Worm (Caenorhabditis elegans) whole organism, early embryonic: ENCODE data around the gene col-85.

Source experiments
- B0310.2 ChIP-seq: sonication (generic microtip); optimal IDR thresholded peaks from 2 replicates; lab custom pipeline; 2016; ENCODE audit warnings: mild to moderate bottlenecking, missing genetic modification characterization, missing compliant biosample characterization
- aly-1 ChIP-seq: sonication (generic microtip); optimal IDR thresholded peaks from 2 replicates; lab custom pipeline; 2016; ENCODE audit warnings: missing genetic modification characterization, missing compliant biosample characterization
- ama-1 ChIP-seq: fragments of 150-350 bp; optimal IDR thresholded peaks from 2 replicates; lab custom pipeline; 2014
- ceh-13 ChIP-seq: fragments of 200-800 bp; sonication (Bioruptor generic); optimal IDR thresholded peaks from 2 replicates; lab custom pipeline; 2018; ENCODE audit warnings: mild to moderate bottlenecking, missing genetic modification characterization, missing compliant biosample characterization
- ceh-36 ChIP-seq: sonication (generic microtip); optimal IDR thresholded peaks from 2 replicates; lab custom pipeline; 2016; ENCODE audit warnings: missing genetic modification characterization, inconsistent platforms, missing compliant biosample characterization
- ets-7 ChIP-seq: sonication (generic microtip); optimal IDR thresholded peaks from 2 replicates; lab custom pipeline; 2016; ENCODE audit warnings: missing genotype, missing genetic modification characterization, missing compliant biosample characterization
- flt-1 ChIP-seq: fragments of 200-800 bp; sonication (Bioruptor generic); IDR thresholded peaks from 2 replicates; pipeline ENCODE4 v1.3.6; 2022; ENCODE audit warnings: missing genetic modification characterization, missing compliant biosample characterization
- hmg-4 ChIP-seq: fragments of 200-800 bp; sonication (Bioruptor generic); optimal IDR thresholded peaks from 2 replicates; lab custom pipeline; 2018; ENCODE audit warnings: mild to moderate bottlenecking, missing genetic modification characterization, missing compliant biosample characterization
- tbx-11 ChIP-seq: fragments of 200-800 bp; sonication (Bioruptor generic); IDR thresholded peaks from 2 replicates; pipeline ENCODE4 v1.3.6; 2022; ENCODE audit warnings: missing genetic modification characterization, missing compliant biosample characterization
- tbx-37 ChIP-seq: fragments of 200-800 bp; sonication (Bioruptor generic); conservative IDR thresholded peaks from 2 replicates; pipeline ENCODE4 v1.3.6; 2022; ENCODE audit warnings: missing genetic modification reagents, missing genetic modification characterization, missing compliant biosample characterization
- tra-4 ChIP-seq: sonication (generic microtip); optimal IDR thresholded peaks from 2 replicates; lab custom pipeline; 2017; ENCODE audit warnings: missing genetic modification characterization, missing compliant biosample characterization

ce11 chrII:12519616-12520015, 24.7 kb upstream of the col-85 start, which contains the start of gene ceh-99:
- TF ChIP-seq ceh-13 (GFP tag; lab: Kevin White, UChicago) = no peak
- no peak for TF ChIP-seq ets-7 (tag; lab: Kevin White, UChicago)
- no peak for TF ChIP-seq tbx-37 (GFP tag; lab: Robert Waterston, UW)
- no peak for TF ChIP-seq tra-4 (tag; lab: Kevin White, UChicago)
- TF ChIP-seq ama-1 (lab: Kevin White, UChicago) = no peak
- TF ChIP-seq ceh-36 (tag; lab: Kevin White, UChicago) = no peak
- no peak for TF ChIP-seq hmg-4 (GFP tag; lab: Kevin White, UChicago)
- TF ChIP-seq B0310.2 (tag; lab: Kevin White, UChicago) = no peak
- no peak for TF ChIP-seq tbx-11 (GFP tag; lab: Robert Waterston, UW)
- TF ChIP-seq flt-1 = no peak
- TF ChIP-seq aly-1 = no peak
